Worm (Caenorhabditis elegans) whole organism, young adult: ENCODE data around the gene C15H11.13.
A peak's percentile ranks its signal among the peaks of the same experiment; 100 is the strongest.

Experiments used
- B0019.2 ChIP-seq: fragments of 200-800 bp; sonication (Bioruptor generic); conservative IDR thresholded peaks from 2 replicates; pipeline ENCODE4 v1.3.6; 2022; ENCODE audit warnings: missing genetic modification reagents, missing genetic modification characterization, missing compliant biosample characterization
- B0035.1 ChIP-seq: sonication (generic microtip); optimal IDR thresholded peaks from 2 replicates; lab custom pipeline; 2016; ENCODE audit warnings: missing genetic modification characterization, mild to moderate bottlenecking, missing compliant biosample characterization, missing genotype, missing genetic modification reagents
- B0336.3 ChIP-seq: fragments of 200-800 bp; sonication (Bioruptor generic); IDR thresholded peaks from 2 replicates; pipeline ENCODE4 v1.3.6; 2022; ENCODE audit warnings: missing genetic modification characterization, missing compliant biosample characterization
- D2030.7 ChIP-seq: fragments of 200-800 bp; sonication (Bioruptor generic); IDR thresholded peaks from 2 replicates; pipeline ENCODE4 v1.3.6; 2022; ENCODE audit warnings: missing genetic modification reagents, missing genetic modification characterization, missing compliant biosample characterization
- F10E7.11 ChIP-seq: sonication (generic microtip); optimal IDR thresholded peaks from 2 replicates; lab custom pipeline; 2017; ENCODE audit warnings: mild to moderate bottlenecking, missing genetic modification characterization, moderate library complexity, missing compliant biosample characterization
- F23B12.7 ChIP-seq: sonication (generic microtip); optimal IDR thresholded peaks from 2 replicates; lab custom pipeline; 2017; ENCODE audit warnings: missing genetic modification characterization, mild to moderate bottlenecking, missing compliant biosample characterization, antibody characterized with exemption, moderate library complexity; ENCODE audit not compliant: insufficient read depth
- F37B4.10 ChIP-seq: fragments of 200-800 bp; sonication (Bioruptor generic); IDR thresholded peaks from 2 replicates; pipeline ENCODE4 v1.3.6; 2022; ENCODE audit warnings: missing genetic modification characterization, missing compliant biosample characterization
- T26A5.8 ChIP-seq: sonication (generic microtip); optimal IDR thresholded peaks from 2 replicates; lab custom pipeline; 2016; ENCODE audit warnings: missing genetic modification characterization, missing compliant biosample characterization
- Y56A3A.18 ChIP-seq: fragments of 200-800 bp; sonication (Bioruptor generic); IDR thresholded peaks from 2 replicates; pipeline ENCODE4 v1.3.6; 2022; ENCODE audit warnings: missing genetic modification reagents, missing genetic modification characterization, missing compliant biosample characterization
- aptf-3 ChIP-seq: fragments of 200-800 bp; sonication (Bioruptor generic); IDR thresholded peaks from 2 replicates; pipeline ENCODE4 v1.3.6; 2022; ENCODE audit warnings: missing genetic modification characterization, missing compliant biosample characterization
- ceh-40 ChIP-seq: fragments of 200-800 bp; sonication (Bioruptor generic); IDR thresholded peaks from 2 replicates; pipeline ENCODE4 v1.3.6; 2022; ENCODE audit warnings: missing genetic modification characterization, missing compliant biosample characterization
- ceh-58 ChIP-seq: fragments of 200-800 bp; sonication (Bioruptor generic); IDR thresholded peaks from 2 replicates; pipeline ENCODE4 v1.3.6; 2022; ENCODE audit warnings: missing genetic modification characterization, missing compliant biosample characterization
- die-1 ChIP-seq: sonication (generic microtip); optimal IDR thresholded peaks from 2 replicates; lab custom pipeline; 2016; ENCODE audit warnings: missing genotype, mild to moderate bottlenecking, missing genetic modification characterization, missing compliant biosample characterization
- dox-1 ChIP-seq: fragments of 200-800 bp; sonication (Bioruptor generic); IDR thresholded peaks from 2 replicates; pipeline ENCODE4 v1.3.6; 2022; ENCODE audit warnings: missing genetic modification reagents, missing genetic modification characterization, missing compliant biosample characterization
- dpff-1 ChIP-seq: sonication (generic microtip); optimal IDR thresholded peaks from 2 replicates; lab custom pipeline; 2017; ENCODE audit warnings: mild to moderate bottlenecking, missing genetic modification characterization, missing compliant biosample characterization
- egrh-3 ChIP-seq: fragments of 200-800 bp; sonication (Bioruptor generic); IDR thresholded peaks from 2 replicates; pipeline ENCODE4 v1.3.6; 2022; ENCODE audit warnings: missing genetic modification reagents, missing genetic modification characterization, missing compliant biosample characterization
- ets-4 ChIP-seq: fragments of 200-800 bp; sonication (Bioruptor generic); optimal IDR thresholded peaks from 2 replicates; lab custom pipeline; 2018; ENCODE audit warnings: mild to moderate bottlenecking, missing genetic modification characterization, missing compliant biosample characterization
- hlh-26 ChIP-seq: fragments of 200-800 bp; sonication (Bioruptor generic); conservative IDR thresholded peaks from 2 replicates; pipeline ENCODE4 v1.3.6; 2022; ENCODE audit warnings: missing genetic modification reagents, missing genetic modification characterization, missing compliant biosample characterization
- hmg-1.2 ChIP-seq: fragments of 200-800 bp; sonication (Bioruptor generic); IDR thresholded peaks from 2 replicates; pipeline ENCODE4 v1.3.6; 2022; ENCODE audit warnings: missing genetic modification reagents, missing genetic modification characterization, missing compliant biosample characterization
- hmg-20 ChIP-seq: fragments of 200-800 bp; sonication (Bioruptor generic); IDR thresholded peaks from 2 replicates; pipeline ENCODE4 v1.3.6; 2022; ENCODE audit warnings: missing genetic modification reagents, missing genetic modification characterization, missing compliant biosample characterization
- lin-35 ChIP-seq, 3 experiments: fragments of 150-350 bp in 2 of 3; sonication (generic microtip) in 1 of 3; optimal IDR thresholded peaks; 2 replicates each; lab custom pipeline; 2014 to 2018; ENCODE audit warnings: missing biosample characterization in 3 of 3, missing genetic modification characterization in 3 of 3, missing genetic modification reagents in 3 of 3
- lin-54 ChIP-seq: fragments of 200-800 bp; sonication (Bioruptor generic); optimal IDR thresholded peaks from 2 replicates; lab custom pipeline; 2018; ENCODE audit warnings: mild to moderate bottlenecking, missing genetic modification characterization, missing compliant biosample characterization
- lir-1 ChIP-seq: fragments of 200-800 bp; sonication (Bioruptor generic); conservative IDR thresholded peaks from 2 replicates; pipeline ENCODE4 v1.3.6; 2022; ENCODE audit warnings: missing genetic modification reagents, missing genetic modification characterization, missing compliant biosample characterization
- lsy-27 ChIP-seq: sonication (generic microtip); optimal IDR thresholded peaks from 2 replicates; lab custom pipeline; 2017; ENCODE audit warnings: missing genetic modification characterization, mild to moderate bottlenecking, missing compliant biosample characterization, antibody characterized with exemption, missing genotype, borderline replicate concordance; ENCODE audit not compliant: insufficient read depth
- madf-3 ChIP-seq: fragments of 200-800 bp; sonication (Bioruptor generic); IDR thresholded peaks from 2 replicates; pipeline ENCODE4 v1.3.6; 2022; ENCODE audit warnings: missing genetic modification reagents, missing genetic modification characterization, missing compliant biosample characterization
- mxl-1 ChIP-seq: sonication (generic microtip); optimal IDR thresholded peaks from 2 replicates; lab custom pipeline; 2016; ENCODE audit warnings: missing genetic modification characterization, missing compliant biosample characterization
- nfya-2 ChIP-seq: fragments of 200-800 bp; sonication (Bioruptor generic); IDR thresholded peaks from 2 replicates; pipeline ENCODE4 v1.3.6; 2022; ENCODE audit warnings: missing genetic modification reagents, missing genetic modification characterization, missing compliant biosample characterization
- nhr-120 ChIP-seq: fragments of 200-800 bp; sonication (Bioruptor generic); IDR thresholded peaks from 2 replicates; pipeline ENCODE4 v1.3.6; 2022; ENCODE audit warnings: missing genetic modification characterization, missing compliant biosample characterization
- nhr-27 ChIP-seq: fragments of 200-800 bp; sonication (Bioruptor generic); optimal IDR thresholded peaks from 2 replicates; lab custom pipeline; 2018; ENCODE audit warnings: mild to moderate bottlenecking, missing genetic modification characterization, moderate library complexity, missing compliant biosample characterization
- nhr-80 ChIP-seq: sonication (generic microtip); optimal IDR thresholded peaks from 2 replicates; lab custom pipeline; 2016; ENCODE audit warnings: missing genetic modification characterization, missing compliant biosample characterization
- rcor-1 ChIP-seq: fragments of 200-800 bp; sonication (Bioruptor generic); IDR thresholded peaks from 2 replicates; pipeline ENCODE4 v1.3.6; 2022; ENCODE audit warnings: missing genetic modification reagents, missing genetic modification characterization, missing compliant biosample characterization
- rec-8 ChIP-seq, 2 experiments: sonication (generic microtip); optimal IDR thresholded peaks; 2 replicates each; lab custom pipeline; 2016; ENCODE audit warnings: mild to moderate bottlenecking in 2 of 2, missing genetic modification characterization in 2 of 2, missing genetic modification reagents in 2 of 2, missing genotype in 2 of 2, missing biosample characterization in 1 of 2, missing compliant biosample characterization in 1 of 2, moderate library complexity in 1 of 2
- repo-1 ChIP-seq: sonication (generic microtip); optimal IDR thresholded peaks from 2 replicates; lab custom pipeline; 2017; ENCODE audit warnings: mild to moderate bottlenecking, missing genetic modification characterization, missing compliant biosample characterization
- rpc-1 ChIP-seq, 2 experiments: fragments of 150-350 bp in 1 of 2; sonication (generic microtip) in 1 of 2; optimal IDR thresholded peaks; 2 replicates each; lab custom pipeline; 2014 to 2018; ENCODE audit warnings: missing biosample characterization in 1 of 2, missing genetic modification characterization in 1 of 2, missing genetic modification reagents in 1 of 2, missing genotype in 1 of 2
- snpc-1.3 ChIP-seq: sonication (generic microtip); optimal IDR thresholded peaks from 2 replicates; lab custom pipeline; 2017; ENCODE audit warnings: missing genetic modification characterization, mild to moderate bottlenecking, missing compliant biosample characterization, antibody characterized with exemption, moderate library complexity, missing genotype, missing genetic modification reagents; ENCODE audit not compliant: insufficient read depth
- snpc-3.4 ChIP-seq: sonication (generic microtip); optimal IDR thresholded peaks from 2 replicates; lab custom pipeline; 2017; ENCODE audit warnings: missing genetic modification characterization, mild to moderate bottlenecking, missing compliant biosample characterization, antibody characterized with exemption, moderate library complexity, missing genotype, missing genetic modification reagents
- somi-1 ChIP-seq: fragments of 200-800 bp; sonication (Bioruptor generic); optimal IDR thresholded peaks from 2 replicates; lab custom pipeline; 2018; ENCODE audit warnings: mild to moderate bottlenecking, missing genetic modification characterization, missing compliant biosample characterization
- tbx-9 ChIP-seq: sonication (generic microtip); optimal IDR thresholded peaks from 2 replicates; lab custom pipeline; 2016; ENCODE audit warnings: borderline replicate concordance, missing genetic modification characterization, inconsistent platforms, missing compliant biosample characterization
- ztf-18 ChIP-seq: sonication (generic microtip); optimal IDR thresholded peaks from 2 replicates; lab custom pipeline; 2016; ENCODE audit warnings: missing genotype, mild to moderate bottlenecking, missing genetic modification characterization, missing compliant biosample characterization
- ztf-6 ChIP-seq: fragments of 200-800 bp; sonication (Bioruptor generic); IDR thresholded peaks from 2 replicates; pipeline ENCODE4 v1.3.6; 2022; ENCODE audit warnings: missing genetic modification reagents, missing genetic modification characterization, missing compliant biosample characterization

C15H11.13 gene

ce11 chrV:14414964-14415564 lies 20.2 kb downstream of the C15H11.13 start, which contains the start of the genes nxf-1 and C15H11.11 (continued):
- TF ChIP-seq ztf-6 (GFP tag; lab: Robert Waterston, UW) (no peak), lin-35 (GFP tag; optimal IDR thresholded peaks at IDR 0.05; lab: Kevin White, UChicago) (peak in 1 of 3 experiments; percentile 33), snpc-3.4 (no peak), hlh-26 (GFP tag; lab: Robert Waterston, UW) (no peak), B0336.3 (GFP tag; lab: Robert Waterston, UW) (peak; percentile 14; the same call in 1 of the 2 replicates), Y56A3A.18 (GFP tag; lab: Robert Waterston, UW) (no peak), mxl-1 (tag; lab: Kevin White, UChicago) (no peak), nfya-2 (GFP tag; lab: Robert Waterston, UW) (no peak), F23B12.7 (tag; lab: Kevin White, UChicago) (peak; percentile 51), nhr-120 (no peak), repo-1 (tag; lab: Kevin White, UChicago) (no peak), lin-54 (GFP tag; lab: Kevin White, UChicago) (peak; percentile 39), aptf-3 (GFP tag; lab: Robert Waterston, UW) (no peak), ztf-18 (tag; lab: Kevin White, UChicago) (no peak), somi-1 (GFP tag; lab: Kevin White, UChicago) (no peak), snpc-1.3 (peak; percentile 29), ceh-58 (GFP tag; lab: Robert Waterston, UW) (no peak), lsy-27 (tag; lab: Kevin White, UChicago) (no peak), die-1 (tag; lab: Kevin White, UChicago) (no peak), madf-3 (GFP tag; lab: Robert Waterston, UW) (no peak), B0035.1 (tag; lab: Kevin White, UChicago) (no peak), hmg-1.2 (GFP tag; lab: Robert Waterston, UW) (no peak), nhr-27 (tag; lab: Kevin White, UChicago) (no peak), D2030.7 (GFP tag; lab: Robert Waterston, UW) (no peak), rpc-1 (optimal IDR thresholded peaks at IDR 0.05; lab: Kevin White, UChicago) (no peak), rpc-1 (tag; optimal IDR thresholded peaks at IDR 0.05; lab: Kevin White, UChicago) (no peak), F10E7.11 (tag; lab: Kevin White, UChicago) (no peak), dox-1 (GFP tag; lab: Robert Waterston, UW) (peak; percentile 55), ets-4 (GFP tag; lab: Kevin White, UChicago) (no peak), egrh-3 (GFP tag; lab: Robert Waterston, UW) (no peak), nhr-80 (tag; lab: Kevin White, UChicago) (peak; percentile 83), lir-1 (GFP tag; lab: Robert Waterston, UW) (no peak; the same call in 1 of the 2 replicates), B0019.2 (GFP tag; lab: Robert Waterston, UW) (no peak), hmg-20 (no peak), tbx-9 (tag; lab: Kevin White, UChicago) (no peak), rcor-1 (0 out of 2 replicates have a peak, but pooled peaks have one; percentile 36), rec-8 (tag; optimal IDR thresholded peaks at IDR 0.05; lab: Kevin White, UChicago) (no peak), T26A5.8 (tag; lab: Kevin White, UChicago) (no peak), dpff-1 (tag; lab: Kevin White, UChicago) (no peak), F37B4.10 (GFP tag; lab: Robert Waterston, UW) (no peak), ceh-40 (GFP tag; lab: Robert Waterston, UW) (no peak)
